Worm (Caenorhabditis elegans) whole organism, late embryonic: ENCODE measurements around the gene F26A1.19.

Source experiments
- C38D4.7 ChIP-seq: fragments of 200-800 bp; sonication (Bioruptor generic); optimal IDR thresholded peaks from 2 replicates; lab custom pipeline; 2018; ENCODE audit warnings: mild to moderate bottlenecking, missing genetic modification characterization, moderate library complexity, missing compliant biosample characterization
- K02D7.2 ChIP-seq: sonication (generic microtip); optimal IDR thresholded peaks from 2 replicates; lab custom pipeline; 2017; ENCODE audit warnings: mild to moderate bottlenecking, missing genetic modification characterization, missing compliant biosample characterization
- K09A11.1 ChIP-seq: sonication (generic microtip); optimal IDR thresholded peaks from 2 replicates; lab custom pipeline; 2017; ENCODE audit warnings: antibody characterized with exemption, mild to moderate bottlenecking, missing genetic modification characterization, missing compliant biosample characterization; ENCODE audit not compliant: insufficient read depth
- ama-1 ChIP-seq: fragments of 150-350 bp; optimal IDR thresholded peaks from 2 replicates; lab custom pipeline; 2014
- ceh-18 ChIP-seq: sonication (generic microtip); optimal IDR thresholded peaks from 2 replicates; lab custom pipeline; 2016; ENCODE audit warnings: missing genetic modification characterization, missing compliant biosample characterization
- ceh-19 ChIP-seq: fragments of 200-800 bp; sonication (Bioruptor generic); optimal IDR thresholded peaks from 2 replicates; lab custom pipeline; 2018; ENCODE audit warnings: mild to moderate bottlenecking, missing genetic modification characterization, missing compliant biosample characterization
- ceh-2 ChIP-seq: sonication (generic microtip); optimal IDR thresholded peaks from 2 replicates; lab custom pipeline; 2016; ENCODE audit warnings: missing genotype, missing genetic modification characterization, missing compliant biosample characterization
- ceh-24 ChIP-seq: sonication (generic microtip); optimal IDR thresholded peaks from 2 replicates; lab custom pipeline; 2016; ENCODE audit warnings: mild to moderate bottlenecking, missing genetic modification characterization, missing compliant biosample characterization
- ceh-34 ChIP-seq: sonication (generic microtip); optimal IDR thresholded peaks from 2 replicates; lab custom pipeline; 2016; ENCODE audit warnings: mild to moderate bottlenecking, missing genetic modification characterization, missing compliant biosample characterization
- ceh-45 ChIP-seq: fragments of 200-800 bp; sonication (Bioruptor generic); IDR thresholded peaks from 2 replicates; pipeline ENCODE4 v1.3.6; 2022; ENCODE audit warnings: missing genetic modification reagents, missing genetic modification characterization, missing compliant biosample characterization
- ceh-6 ChIP-seq: fragments of 200-800 bp; sonication (Bioruptor generic); optimal IDR thresholded peaks from 2 replicates; lab custom pipeline; 2018; ENCODE audit warnings: mild to moderate bottlenecking, missing genetic modification characterization, missing compliant biosample characterization
- che-1 ChIP-seq: sonication (generic microtip); optimal IDR thresholded peaks from 2 replicates; lab custom pipeline; 2016; ENCODE audit warnings: mild to moderate bottlenecking, missing genetic modification characterization, missing compliant biosample characterization
- dmd-4 ChIP-seq: sonication (generic microtip); optimal IDR thresholded peaks from 2 replicates; lab custom pipeline; 2016; ENCODE audit warnings: borderline replicate concordance, missing genetic modification characterization, missing compliant biosample characterization
- elt-2 ChIP-seq: sonication (generic microtip); optimal IDR thresholded peaks from 2 replicates; lab custom pipeline; 2016; ENCODE audit warnings: missing genetic modification reagents, missing genetic modification characterization, missing compliant biosample characterization
- ets-4 ChIP-seq: sonication (generic microtip); optimal IDR thresholded peaks from 2 replicates; lab custom pipeline; 2016; ENCODE audit warnings: missing genetic modification characterization, missing compliant biosample characterization
- eyg-1 ChIP-seq: sonication (generic microtip); optimal IDR thresholded peaks from 2 replicates; lab custom pipeline; 2016; ENCODE audit warnings: missing genotype, missing genetic modification characterization, missing compliant biosample characterization
- fax-1 ChIP-seq: sonication (generic microtip); optimal IDR thresholded peaks from 2 replicates; lab custom pipeline; 2016; ENCODE audit warnings: missing genotype, missing genetic modification characterization, missing compliant biosample characterization
- fkh-10 ChIP-seq: fragments of 150-350 bp; optimal IDR thresholded peaks from 2 replicates; lab custom pipeline; 2014; ENCODE audit warnings: missing biosample characterization, missing genetic modification reagents, missing genetic modification characterization
- fkh-6 ChIP-seq: sonication (generic microtip); optimal IDR thresholded peaks from 2 replicates; lab custom pipeline; 2016; ENCODE audit warnings: missing genetic modification characterization, missing compliant biosample characterization
- hlh-13 ChIP-seq: fragments of 200-800 bp; sonication (Bioruptor generic); optimal IDR thresholded peaks from 2 replicates; lab custom pipeline; 2018; ENCODE audit warnings: mild to moderate bottlenecking, missing genetic modification characterization, missing compliant biosample characterization
- hlh-15 ChIP-seq: sonication (generic microtip); optimal IDR thresholded peaks from 2 replicates; lab custom pipeline; 2016; ENCODE audit warnings: missing genetic modification characterization, missing compliant biosample characterization
- hlh-6 ChIP-seq: sonication (generic microtip); optimal IDR thresholded peaks from 2 replicates; lab custom pipeline; 2016; ENCODE audit warnings: missing genotype, missing genetic modification characterization, missing compliant biosample characterization
- hlh-8 ChIP-seq: sonication (generic microtip); optimal IDR thresholded peaks from 2 replicates; lab custom pipeline; 2016; ENCODE audit warnings: missing genotype, missing genetic modification characterization, missing compliant biosample characterization
- lim-6 ChIP-seq: sonication (generic microtip); optimal IDR thresholded peaks from 2 replicates; lab custom pipeline; 2016; ENCODE audit warnings: missing genetic modification characterization, missing compliant biosample characterization
- lin-11 ChIP-seq: fragments of 200-800 bp; sonication (Bioruptor generic); optimal IDR thresholded peaks from 2 replicates; lab custom pipeline; 2018; ENCODE audit warnings: mild to moderate bottlenecking, missing genetic modification characterization, missing compliant biosample characterization
- nfya-1 ChIP-seq: sonication (generic microtip); optimal IDR thresholded peaks from 2 replicates; lab custom pipeline; 2017; ENCODE audit warnings: missing genetic modification characterization, mild to moderate bottlenecking, missing compliant biosample characterization, antibody characterized with exemption, moderate library complexity
- nhr-11 ChIP-seq: fragments of 150-350 bp; optimal IDR thresholded peaks from 2 replicates; lab custom pipeline; 2014; ENCODE audit warnings: missing biosample characterization, missing genetic modification characterization
- nhr-232 ChIP-seq: sonication (generic microtip); optimal IDR thresholded peaks from 2 replicates; lab custom pipeline; 2016; ENCODE audit warnings: missing genetic modification characterization, missing compliant biosample characterization
- npax-4 ChIP-seq: sonication (generic microtip); optimal IDR thresholded peaks from 2 replicates; lab custom pipeline; 2016; ENCODE audit warnings: missing genetic modification characterization, missing compliant biosample characterization
- odd-2 ChIP-seq: sonication (generic microtip); optimal IDR thresholded peaks from 2 replicates; lab custom pipeline; 2017; ENCODE audit warnings: antibody characterized with exemption, mild to moderate bottlenecking, missing genetic modification characterization, missing compliant biosample characterization
- pax-1 ChIP-seq: fragments of 150-350 bp; optimal IDR thresholded peaks from 2 replicates; lab custom pipeline; 2014; ENCODE audit warnings: missing biosample characterization, missing genetic modification characterization
- pha-4 ChIP-seq: fragments of 150-350 bp; optimal IDR thresholded peaks from 2 replicates; lab custom pipeline; 2018; ENCODE audit warnings: missing biosample characterization, missing genetic modification reagents, missing genetic modification characterization
- pros-1 ChIP-seq: fragments of 150-350 bp; optimal IDR thresholded peaks from 2 replicates; lab custom pipeline; 2014; ENCODE audit warnings: missing biosample characterization, missing genetic modification reagents, missing genetic modification characterization
- sdc-2 ChIP-seq: sonication (generic microtip); optimal IDR thresholded peaks from 2 replicates; lab custom pipeline; 2016; ENCODE audit warnings: missing genotype, missing genetic modification characterization, missing compliant biosample characterization
- sox-4 ChIP-seq: sonication (generic microtip); optimal IDR thresholded peaks from 2 replicates; lab custom pipeline; 2017; ENCODE audit warnings: mild to moderate bottlenecking, missing genetic modification characterization, inconsistent platforms, missing compliant biosample characterization
- syd-9 ChIP-seq: sonication (generic microtip); optimal IDR thresholded peaks from 2 replicates; lab custom pipeline; 2016; ENCODE audit warnings: mild to moderate bottlenecking, missing genetic modification characterization, moderate library complexity, missing compliant biosample characterization
- tbx-2 ChIP-seq: sonication (generic microtip); optimal IDR thresholded peaks from 2 replicates; lab custom pipeline; 2016; ENCODE audit warnings: missing genetic modification characterization, missing compliant biosample characterization
- ttx-3 ChIP-seq: sonication (generic microtip); optimal IDR thresholded peaks from 2 replicates; lab custom pipeline; 2016; ENCODE audit warnings: missing genetic modification reagents, missing genetic modification characterization, missing compliant biosample characterization
- unc-86 ChIP-seq: sonication (generic microtip); optimal IDR thresholded peaks from 2 replicates; lab custom pipeline; 2016; ENCODE audit warnings: missing genetic modification characterization, missing compliant biosample characterization
- zip-5 ChIP-seq: sonication (generic microtip); optimal IDR thresholded peaks from 2 replicates; lab custom pipeline; 2016; ENCODE audit warnings: missing genetic modification characterization, missing compliant biosample characterization
- ztf-16 ChIP-seq: sonication (generic microtip); optimal IDR thresholded peaks from 2 replicates; lab custom pipeline; 2017; ENCODE audit warnings: missing genetic modification characterization, missing compliant biosample characterization

Gene F26A1.19

DNA sequence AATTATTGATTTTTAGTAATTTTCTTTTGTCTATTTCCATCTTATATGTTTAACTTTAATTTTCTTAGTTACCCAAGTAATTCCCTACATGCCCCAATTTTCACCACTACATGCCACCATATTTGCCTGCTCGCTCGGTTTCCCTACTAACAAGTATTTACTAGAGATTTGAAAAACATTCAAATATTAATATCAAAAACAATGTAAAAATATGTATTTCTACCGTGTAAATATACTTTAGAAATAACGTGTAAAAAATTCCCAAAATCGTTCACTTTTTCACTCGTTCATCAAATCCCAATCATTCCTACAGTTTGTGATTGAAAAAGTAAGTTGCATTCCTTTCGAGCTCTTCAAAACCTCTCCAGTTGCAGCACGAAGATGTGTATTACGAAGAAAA lies 10.9 kb upstream of the F26A1.19 start, which contains the start of gene F26A1.3:
Gene F26A1.3 (plus strand): TSS at position 301 of the 400 bp plus-strand sequence.
- TF ChIP-seq nhr-232 (tag; lab: Kevin White, UChicago) (no peak), lin-11 (tag; lab: Kevin White, UChicago) (no peak), fkh-10 (GFP tag; lab: Kevin White, UChicago) (no peak), hlh-6 (tag; lab: Kevin White, UChicago) (no peak), fkh-6 (tag; lab: Kevin White, UChicago) (no peak), lim-6 (tag; lab: Kevin White, UChicago) (no peak), sox-4 (no peak), hlh-15 (tag; lab: Kevin White, UChicago) (no peak), tbx-2 (tag; lab: Kevin White, UChicago) (no peak), ama-1 (lab: Kevin White, UChicago) (no peak), nfya-1 (tag; lab: Kevin White, UChicago) (no peak), ceh-6 (GFP tag; lab: Kevin White, UChicago) (no peak), unc-86 (no peak), pha-4 (no peak)

DNA sequence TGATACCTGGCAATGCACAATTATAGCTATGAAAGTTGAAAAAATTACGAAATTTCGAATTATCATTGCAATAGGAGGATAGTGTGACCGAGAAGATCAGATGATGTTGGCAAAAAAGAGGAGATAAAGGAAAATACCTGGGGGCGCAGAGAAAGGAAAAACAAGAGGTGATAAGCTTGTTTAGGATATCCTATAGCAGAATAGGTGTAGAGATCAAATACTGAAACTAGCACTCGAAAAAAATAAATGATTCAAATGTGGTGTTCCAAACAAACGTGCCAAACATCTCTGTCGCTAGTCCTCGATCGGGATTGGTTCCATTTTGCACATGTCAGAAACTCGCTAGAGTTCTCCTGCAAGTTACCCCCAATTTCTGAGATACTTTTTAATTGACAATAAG lies 8.1 kb upstream of the F26A1.19 start, which contains the start of gene F26A1.9:
Gene F26A1.9 (minus strand): TSS at position 101 of the 400 bp plus-strand sequence.
- no peak for TF ChIP-seq K02D7.2 (tag; lab: Kevin White, UChicago)
- no peak for TF ChIP-seq K09A11.1 (tag; lab: Kevin White, UChicago)
- TF ChIP-seq ceh-45 (GFP tag; lab: Robert Waterston, UW): no peak
- no peak for TF ChIP-seq fkh-6 (tag; lab: Kevin White, UChicago)
- no peak for TF ChIP-seq hlh-13 (GFP tag; lab: Kevin White, UChicago)
- TF ChIP-seq hlh-8 (tag; lab: Kevin White, UChicago): no peak
- no peak for TF ChIP-seq npax-4
- TF ChIP-seq syd-9 (tag; lab: Kevin White, UChicago): no peak
- TF ChIP-seq zip-5 (tag; lab: Kevin White, UChicago): no peak
- TF ChIP-seq C38D4.7 (GFP tag; lab: Kevin White, UChicago): no peak
- no peak for TF ChIP-seq che-1 (tag; lab: Kevin White, UChicago)
- no peak for TF ChIP-seq fax-1
- TF ChIP-seq nhr-232 (tag; lab: Kevin White, UChicago): no peak
- no peak for TF ChIP-seq elt-2

- TF ChIP-seq fkh-6 (tag; lab: Kevin White, UChicago) (no peak), npax-4 (no peak), eyg-1 (tag; lab: Kevin White, UChicago) (no peak), ceh-34 (no peak), ceh-2 (tag; lab: Kevin White, UChicago) (no peak), fkh-10 (GFP tag; lab: Kevin White, UChicago) (no peak), ceh-18 (tag; lab: Kevin White, UChicago) (no peak), sdc-2 (tag; lab: Kevin White, UChicago) (no peak), dmd-4 (no peak), ttx-3 (tag; lab: Kevin White, UChicago) (no peak), pha-4 (no peak), fax-1 (no peak), ets-4 (no peak), hlh-8 (tag; lab: Kevin White, UChicago) (no peak), K02D7.2 (tag; lab: Kevin White, UChicago) (no peak), elt-2 (no peak)
Observed at ce11 chrIII:4830207-4830606, 7.3 kb upstream of the F26A1.19 start, which contains the start of gene nspd-9. Gene nspd-9 (minus strand): TSS chrIII:4830307.

DNA sequence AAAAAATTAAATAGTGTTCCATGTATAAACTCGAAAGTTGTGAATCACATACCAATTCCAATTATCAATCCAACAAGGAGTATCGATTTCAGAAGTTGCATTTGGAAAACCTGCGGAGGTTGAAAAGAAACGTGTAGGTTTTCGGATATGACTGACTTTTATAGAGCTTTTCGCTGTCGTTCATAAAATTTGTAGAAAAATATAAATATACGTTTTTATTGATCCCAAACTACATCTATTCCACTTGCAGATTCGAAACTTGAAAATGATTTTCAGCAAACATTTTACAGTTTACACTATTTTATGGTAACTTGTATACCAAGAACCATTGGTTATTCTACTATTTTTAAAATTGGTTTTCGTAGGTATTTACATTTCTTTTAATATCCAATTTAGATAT lies 4.6 kb downstream of the F26A1.19 start, which contains the start of gene clec-156:
Gene clec-156 (minus strand): TSS at position 101 of the 400 bp plus-strand sequence.
- TF ChIP-seq sdc-2 (tag; lab: Kevin White, UChicago) (no peak), C38D4.7 (GFP tag; lab: Kevin White, UChicago) (no peak), nhr-11 (tag; lab: Kevin White, UChicago) (no peak), npax-4 (no peak), hlh-8 (tag; lab: Kevin White, UChicago) (no peak), odd-2 (no peak), pax-1 (tag; lab: Kevin White, UChicago) (no peak), elt-2 (no peak), ztf-16 (tag; lab: Kevin White, UChicago) (no peak), ceh-19 (no peak), pros-1 (tag; lab: Kevin White, UChicago) (no peak), che-1 (tag; lab: Kevin White, UChicago) (no peak), tbx-2 (tag; lab: Kevin White, UChicago) (no peak), eyg-1 (tag; lab: Kevin White, UChicago) (no peak), ttx-3 (tag; lab: Kevin White, UChicago) (no peak), zip-5 (tag; lab: Kevin White, UChicago) (no peak), ceh-24 (tag; lab: Kevin White, UChicago) (no peak), lim-6 (tag; lab: Kevin White, UChicago) (no peak), ceh-2 (tag; lab: Kevin White, UChicago) (no peak)
